Worm (Caenorhabditis elegans): ENCODE data around the gene R01H2.8.

- TF ChIP-seq nhr-76 (tag; optimal IDR thresholded peaks at IDR 0.05) (no peak), pha-4 (tag; optimal IDR thresholded peaks at IDR 0.05) (peak; percentile 42)
These were observed 38.6 kb upstream of the R01H2.8 start for ce11 chrIII:7030044-7030804.

Data from whole organism, L3 larva.